Worm (Caenorhabditis elegans) whole organism, L1 larva: ENCODE results near the gene decr-1.1.
A peak's percentile ranks its signal among the peaks of the same experiment; 100 is the strongest.

ENCODE experiments used
- ces-1 ChIP-seq: fragments of 150-350 bp; optimal IDR thresholded peaks from 2 replicates; lab custom pipeline; 2014; ENCODE audit warnings: missing biosample characterization, missing genetic modification reagents, missing genetic modification characterization
- efl-1 ChIP-seq, 4 experiments: fragments of 150-350 bp; optimal IDR thresholded peaks in 3 of 4; peaks in 1 of 4; 1 replicate in 1 of 4; 2 replicates in 3 of 4; lab custom pipeline; 2014; ENCODE audit warnings: missing biosample characterization in 2 of 4, missing genetic modification characterization in 2 of 4, missing genetic modification reagents in 2 of 4
- lin-39 ChIP-seq: fragments of 150-350 bp; optimal IDR thresholded peaks from 2 replicates; lab custom pipeline; 2014; ENCODE audit warnings: missing biosample characterization, missing genetic modification reagents, missing genetic modification characterization
- nhr-71 ChIP-seq: sonication (generic microtip); optimal IDR thresholded peaks from 2 replicates; lab custom pipeline; 2016; ENCODE audit warnings: mild to moderate bottlenecking, missing genetic modification characterization, moderate library complexity, missing compliant biosample characterization

DNA sequence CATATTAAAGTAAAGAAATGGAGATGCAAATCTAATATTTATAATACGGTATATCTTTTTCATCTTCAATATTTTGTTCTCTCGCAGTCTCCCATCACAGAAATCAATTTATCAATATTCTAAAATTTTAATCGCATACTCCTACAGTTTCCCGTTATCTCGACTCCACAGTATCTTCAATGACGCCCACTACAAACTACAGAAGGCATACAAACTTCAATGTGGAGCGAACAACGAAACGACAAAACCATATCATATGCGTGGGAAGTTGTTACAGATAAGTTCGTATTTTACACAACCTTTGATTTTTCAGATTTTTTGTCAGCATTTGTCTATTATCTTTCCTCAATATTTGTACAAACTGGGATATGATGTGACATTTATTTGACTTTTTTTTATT, 42.3 kb upstream of the decr-1.1 start:
- TF ChIP-seq ces-1 (GFP tag; lab: Kevin White, UChicago) (no peak), efl-1 (optimal IDR thresholded peaks at IDR 0.05; lab: Kevin White, UChicago) (no peak), efl-1 (GFP tag; optimal IDR thresholded peaks at IDR 0.05 in 1 of 2; lab: Kevin White, UChicago) (peak in 1 of 2 experiments; percentile 3), lin-39 (tag; lab: Kevin White, UChicago) (no peak), nhr-71 (tag; lab: Kevin White, UChicago) (no peak)
